Worm (Caenorhabditis elegans) whole organism, mixed stage, embryonic: ENCODE results near the gene ace-1.

ENCODE experiments used
- blmp-1 ChIP-seq: fragments of 150-350 bp; optimal IDR thresholded peaks from 2 replicates; lab custom pipeline; 2014; ENCODE audit warnings: missing biosample characterization, missing genetic modification characterization
- ceh-83 ChIP-seq: fragments of 200-800 bp; sonication (Bioruptor generic); optimal IDR thresholded peaks from 2 replicates; lab custom pipeline; 2018; ENCODE audit warnings: mild to moderate bottlenecking, missing genetic modification characterization, missing compliant biosample characterization
- unc-39 ChIP-seq: fragments of 150-350 bp; optimal IDR thresholded peaks from 2 replicates; lab custom pipeline; 2014; ENCODE audit warnings: missing biosample characterization, missing genetic modification characterization

DNA sequence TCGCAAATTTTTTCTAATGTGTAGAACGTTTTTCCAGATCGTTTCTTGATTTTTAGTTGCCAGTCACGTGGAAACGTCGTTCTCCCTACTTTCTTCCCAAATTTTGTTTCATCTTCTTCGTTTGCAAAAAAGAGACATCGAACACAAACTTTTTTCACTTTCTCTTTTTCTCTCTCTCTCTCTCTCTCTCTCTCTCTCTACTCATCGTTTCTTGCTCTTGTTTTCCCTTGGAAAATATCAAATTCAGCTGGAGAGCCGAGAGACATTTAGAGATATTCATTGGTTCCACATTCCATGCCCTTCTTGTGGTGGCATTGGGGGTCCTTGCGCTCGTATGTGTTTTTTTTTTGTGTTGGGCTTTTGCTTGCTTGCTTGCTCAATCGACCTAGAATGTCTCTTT is 27.9 kb upstream of the ace-1 start:
- no peak for TF ChIP-seq blmp-1 (tag; lab: Kevin White, UChicago)
- TF ChIP-seq unc-39 (tag; lab: Kevin White, UChicago), result no peak
- TF ChIP-seq ceh-83, result no peak
